Worm (Caenorhabditis elegans) whole organism, midembryonic: ENCODE measurements around the gene idpp-16.

Experiments used
- T22C8.4 ChIP-seq: fragments of 200-800 bp; sonication (Bioruptor generic); IDR thresholded peaks from 2 replicates; pipeline ENCODE4 v1.3.6; 2022; ENCODE audit warnings: missing genetic modification characterization, missing compliant biosample characterization
- cog-1 ChIP-seq: sonication (generic microtip); optimal IDR thresholded peaks from 2 replicates; lab custom pipeline; 2016; ENCODE audit warnings: missing genetic modification characterization, missing compliant biosample characterization
- flt-1 ChIP-seq: fragments of 200-800 bp; sonication (Bioruptor generic); IDR thresholded peaks from 2 replicates; pipeline ENCODE4 v1.3.6; 2022; ENCODE audit warnings: missing genetic modification characterization, missing compliant biosample characterization
- klf-2 ChIP-seq: fragments of 200-800 bp; sonication (Bioruptor generic); conservative IDR thresholded peaks from 2 replicates; pipeline ENCODE4 v1.3.6; 2022; ENCODE audit warnings: missing genetic modification reagents, missing genetic modification characterization, missing compliant biosample characterization
- med-1 ChIP-seq: sonication (generic microtip); optimal IDR thresholded peaks from 2 replicates; lab custom pipeline; 2017; ENCODE audit warnings: missing genetic modification characterization, mild to moderate bottlenecking, missing compliant biosample characterization, antibody characterized with exemption, missing genetic modification reagents; ENCODE audit not compliant: insufficient read depth
- ref-1 ChIP-seq: fragments of 200-800 bp; sonication (Bioruptor generic); conservative IDR thresholded peaks from 2 replicates; pipeline ENCODE4 v1.3.6; 2022; ENCODE audit warnings: missing genetic modification reagents, missing genetic modification characterization, missing compliant biosample characterization
- tab-1 ChIP-seq: fragments of 200-800 bp; sonication (Bioruptor generic); IDR thresholded peaks from 2 replicates; pipeline ENCODE4 v1.3.6; 2022; ENCODE audit warnings: missing genetic modification characterization, missing compliant biosample characterization
- ztf-23 ChIP-seq: fragments of 200-800 bp; sonication (Bioruptor generic); IDR thresholded peaks from 2 replicates; pipeline ENCODE4 v1.3.6; 2022; ENCODE audit warnings: missing genetic modification reagents, missing genetic modification characterization, missing compliant biosample characterization
- ztf-29 ChIP-seq: fragments of 200-800 bp; sonication (Bioruptor generic); IDR thresholded peaks from 2 replicates; pipeline ENCODE4 v1.3.6; 2022; ENCODE audit warnings: missing genetic modification reagents, missing genetic modification characterization, missing compliant biosample characterization

The idpp-16 gene

ce11 chrV:11637191-11637590 is 30.9 kb upstream of the idpp-16 start, which contains the start of gene sipa-1:
Gene sipa-1 (minus strand): TSS chrV:11637291.
- TF ChIP-seq ref-1 (GFP tag; lab: Robert Waterston, UW) (no peak), ztf-29 (no peak), med-1 (no peak), T22C8.4 (GFP tag; lab: Robert Waterston, UW) (no peak), klf-2 (GFP tag; lab: Robert Waterston, UW) (no peak), cog-1 (tag; lab: Kevin White, UChicago) (no peak), tab-1 (GFP tag; lab: Robert Waterston, UW) (no peak), ztf-23 (no peak), flt-1 (GFP tag; lab: Robert Waterston, UW) (no peak)

- TF ChIP-seq tab-1 (GFP tag; lab: Robert Waterston, UW): no peak
Observed at ce11 chrV:11635587-11635986, 29.3 kb upstream of the idpp-16 start.

- TF ChIP-seq ztf-29 (no peak), klf-2 (GFP tag; lab: Robert Waterston, UW) (no peak), ztf-23 (no peak), ref-1 (GFP tag; lab: Robert Waterston, UW) (no peak), T22C8.4 (GFP tag; lab: Robert Waterston, UW) (no peak), med-1 (no peak), flt-1 (GFP tag; lab: Robert Waterston, UW) (no peak), tab-1 (GFP tag; lab: Robert Waterston, UW) (no peak), cog-1 (tag; lab: Kevin White, UChicago) (no peak)
Observed at ce11 chrV:11631128-11631527, 24.8 kb upstream of the idpp-16 start.

- TF ChIP-seq T22C8.4 (GFP tag; lab: Robert Waterston, UW): no peak
- no peak for TF ChIP-seq flt-1 (GFP tag; lab: Robert Waterston, UW)
- no peak for TF ChIP-seq med-1
- TF ChIP-seq ztf-29: no peak
- no peak for TF ChIP-seq ref-1 (GFP tag; lab: Robert Waterston, UW)
- no peak for TF ChIP-seq cog-1 (tag; lab: Kevin White, UChicago)
- no peak for TF ChIP-seq klf-2 (GFP tag; lab: Robert Waterston, UW)
- TF ChIP-seq ztf-23: no peak
- TF ChIP-seq tab-1 (GFP tag; lab: Robert Waterston, UW): no peak
Observed at ce11 chrV:11629222-11630026, 23.1 kb upstream of the idpp-16 start, which contains the start of gene F35B12.10. Gene F35B12.10 (minus strand): TSS chrV:11629272.

ce11 chrV:11627837-11628236 is 21.5 kb upstream of the idpp-16 start:
- TF ChIP-seq T22C8.4 (GFP tag; lab: Robert Waterston, UW): no peak
- TF ChIP-seq tab-1 (GFP tag; lab: Robert Waterston, UW): no peak
- TF ChIP-seq ztf-29: no peak
- no peak for TF ChIP-seq klf-2 (GFP tag; lab: Robert Waterston, UW)
- TF ChIP-seq med-1: no peak
- TF ChIP-seq ref-1 (GFP tag; lab: Robert Waterston, UW): no peak
- TF ChIP-seq ztf-23: no peak
- TF ChIP-seq flt-1 (GFP tag; lab: Robert Waterston, UW): no peak

- TF ChIP-seq tab-1 (GFP tag; lab: Robert Waterston, UW) (no peak), ref-1 (GFP tag; lab: Robert Waterston, UW) (no peak), klf-2 (GFP tag; lab: Robert Waterston, UW) (no peak), flt-1 (GFP tag; lab: Robert Waterston, UW) (no peak), T22C8.4 (GFP tag; lab: Robert Waterston, UW) (no peak), cog-1 (tag; lab: Kevin White, UChicago) (no peak), ztf-29 (no peak), med-1 (no peak), ztf-23 (no peak)
Observed at ce11 chrV:11624954-11625353, 18.6 kb upstream of the idpp-16 start.

ce11 chrV:11621276-11621675 is 15.0 kb upstream of the idpp-16 start:
- TF ChIP-seq ref-1 (GFP tag; lab: Robert Waterston, UW): no peak

- TF ChIP-seq ref-1 (GFP tag; lab: Robert Waterston, UW) (no peak), tab-1 (GFP tag; lab: Robert Waterston, UW) (no peak), T22C8.4 (GFP tag; lab: Robert Waterston, UW) (no peak), med-1 (no peak), ztf-29 (no peak), flt-1 (GFP tag; lab: Robert Waterston, UW) (no peak), ztf-23 (no peak), klf-2 (GFP tag; lab: Robert Waterston, UW) (no peak)
Observed at ce11 chrV:11620081-11620480, 13.8 kb upstream of the idpp-16 start.

ce11 chrV:11618173-11618572 is 11.8 kb upstream of the idpp-16 start, which contains the start of gene glb-15:
Gene glb-15 (minus strand): TSS chrV:11618273.
- TF ChIP-seq tab-1 (GFP tag; lab: Robert Waterston, UW) (no peak), ztf-29 (no peak), ref-1 (GFP tag; lab: Robert Waterston, UW) (no peak), ztf-23 (no peak), med-1 (no peak), cog-1 (tag; lab: Kevin White, UChicago) (no peak), flt-1 (GFP tag; lab: Robert Waterston, UW) (no peak), klf-2 (GFP tag; lab: Robert Waterston, UW) (no peak)

- TF ChIP-seq tab-1 (GFP tag; lab: Robert Waterston, UW) (no peak), cog-1 (tag; lab: Kevin White, UChicago) (no peak), flt-1 (GFP tag; lab: Robert Waterston, UW) (no peak), T22C8.4 (GFP tag; lab: Robert Waterston, UW) (no peak), ztf-23 (no peak), ztf-29 (no peak), med-1 (no peak), klf-2 (GFP tag; lab: Robert Waterston, UW) (no peak), ref-1 (GFP tag; lab: Robert Waterston, UW) (no peak)
Observed at ce11 chrV:11616813-11617212, 10.5 kb upstream of the idpp-16 start.
